Fruit fly (Drosophila melanogaster) whole organism, pupa: Measurements from ENCODE around the gene ppk10.
A peak's percentile ranks its signal among the peaks of the same experiment; 100 is the strongest.

ENCODE experiments used
- CG10348 ChIP-seq: fragments of 200-800 bp; sonication (Bioruptor generic); IDR thresholded peaks from 2 replicates; pipeline ENCODE4 v1.3.6; 2022; ENCODE audit warnings: missing biosample characterization, missing genetic modification characterization
- CG12605 ChIP-seq: fragments of 200-800 bp; sonication (Bioruptor generic); IDR thresholded peaks from 2 replicates; pipeline ENCODE4 v1.3.6; 2022; ENCODE audit warnings: missing biosample characterization, missing genetic modification characterization
- CG13204 ChIP-seq: fragments of 200-800 bp; sonication (Bioruptor generic); optimal IDR thresholded peaks from 2 replicates; lab custom pipeline; 2018; ENCODE audit warnings: missing biosample characterization, mild to moderate bottlenecking, missing genetic modification characterization, moderate library complexity
- CG14655 ChIP-seq: fragments of 200-800 bp; sonication (Bioruptor generic); optimal IDR thresholded peaks from 3 replicates; lab custom pipeline; 2017; ENCODE audit warnings: mild to moderate bottlenecking, missing biosample characterization, missing genetic modification reagents, missing genetic modification characterization
- CG15710 ChIP-seq: fragments of 200-800 bp; sonication (Bioruptor generic); optimal IDR thresholded peaks from 2 replicates; lab custom pipeline; 2018; ENCODE audit warnings: missing biosample characterization, mild to moderate bottlenecking, missing genetic modification characterization, moderate library complexity
- CG17806 ChIP-seq: fragments of 200-800 bp; sonication (Bioruptor generic); optimal IDR thresholded peaks from 2 replicates; lab custom pipeline; 2018; ENCODE audit warnings: missing biosample characterization, mild to moderate bottlenecking, missing genetic modification characterization, moderate library complexity
- CG32121 ChIP-seq: fragments of 200-800 bp; sonication (Bioruptor generic); IDR thresholded peaks from 2 replicates; pipeline ENCODE4 v1.3.6; 2022; ENCODE audit warnings: missing biosample characterization, missing genetic modification characterization
- CG34367 ChIP-seq: fragments of 200-800 bp; sonication (Bioruptor generic); optimal IDR thresholded peaks from 2 replicates; lab custom pipeline; 2018; ENCODE audit warnings: missing biosample characterization, mild to moderate bottlenecking, missing genetic modification characterization
- CG4496 ChIP-seq: fragments of 200-800 bp; sonication (Bioruptor generic); IDR thresholded peaks from 3 replicates; pipeline ENCODE4 v1.3.6; 2022; ENCODE audit warnings: missing biosample characterization, missing genetic modification characterization
- CG8159 ChIP-seq: fragments of 200-800 bp; sonication (Bioruptor generic); optimal IDR thresholded peaks from 3 replicates; lab custom pipeline; 2018; ENCODE audit warnings: missing biosample characterization, mild to moderate bottlenecking, missing genetic modification characterization, moderate library complexity
- CG8301 ChIP-seq: fragments of 200-800 bp; sonication (Bioruptor generic); optimal IDR thresholded peaks from 2 replicates; lab custom pipeline; 2018; ENCODE audit warnings: missing biosample characterization, mild to moderate bottlenecking, missing genetic modification characterization
- CG9948 ChIP-seq: fragments of 200-800 bp; sonication (Bioruptor generic); optimal IDR thresholded peaks from 2 replicates; lab custom pipeline; 2018; ENCODE audit warnings: missing biosample characterization, mild to moderate bottlenecking, missing genetic modification characterization, moderate library complexity
- D1 ChIP-seq: fragments of 200-800 bp; sonication (Bioruptor generic); optimal IDR thresholded peaks from 2 replicates; lab custom pipeline; 2018; ENCODE audit warnings: missing biosample characterization, mild to moderate bottlenecking, missing genetic modification characterization, moderate library complexity
- EcR ChIP-seq: fragments of 200-800 bp; sonication (Bioruptor generic); optimal IDR thresholded peaks from 3 replicates; lab custom pipeline; 2019; ENCODE audit warnings: missing biosample characterization, missing genetic modification characterization, mild to moderate bottlenecking, moderate library complexity, missing genetic modification reagents
- Ets98B ChIP-seq: fragments of 200-800 bp; sonication (Bioruptor generic); IDR thresholded peaks from 2 replicates; pipeline ENCODE4 v1.3.6; 2022; ENCODE audit warnings: missing biosample characterization, missing genetic modification characterization
- Pif1A ChIP-seq: fragments of 200-800 bp; sonication (Bioruptor generic); optimal IDR thresholded peaks from 3 replicates; lab custom pipeline; 2016; ENCODE audit warnings: missing biosample characterization, missing genetic modification characterization
- Pif1B ChIP-seq: fragments of 200-800 bp; sonication (Bioruptor generic); optimal IDR thresholded peaks from 3 replicates; lab custom pipeline; 2016; ENCODE audit warnings: missing biosample characterization, missing genetic modification characterization
- Snoo ChIP-seq: fragments of 200-800 bp; sonication (Bioruptor generic); optimal IDR thresholded peaks from 3 replicates; lab custom pipeline; 2017; ENCODE audit warnings: missing biosample characterization, mild to moderate bottlenecking, missing genetic modification characterization, inconsistent platforms
- fd96Ca ChIP-seq: fragments of 200-800 bp; sonication (Bioruptor generic); IDR thresholded peaks from 3 replicates; pipeline ENCODE4 v1.3.6; 2022; ENCODE audit warnings: missing biosample characterization, missing genetic modification characterization
- gl ChIP-seq: fragments of 200-800 bp; sonication (Bioruptor generic); optimal IDR thresholded peaks from 2 replicates; lab custom pipeline; 2018; ENCODE audit warnings: missing biosample characterization, mild to moderate bottlenecking, missing genetic modification characterization
- rn ChIP-seq: fragments of 200-800 bp; sonication (Bioruptor generic); IDR thresholded peaks from 2 replicates; pipeline ENCODE4 v1.3.6; 2022; ENCODE audit warnings: missing biosample characterization, missing genetic modification characterization

The ppk10 gene

dm6 chr2L:10430802-10431476, 21.3 kb downstream of the ppk10 start, which contains the start of the genes Bug22 and TfIIB:
TSS of gene Bug22 (minus strand) at chr2L:10430918.
TSS of gene TfIIB (plus strand) at chr2L:10431338.
- TF ChIP-seq CG15710 (tag; lab: Kevin White, UChicago) = peak; percentile 51
- TF ChIP-seq Snoo (tag; lab: Kevin White, UChicago) = peak; percentile 51
- TF ChIP-seq Pif1A (GFP tag; lab: Kevin White, UChicago) = no peak
- TF ChIP-seq CG17806 (tag; lab: Kevin White, UChicago) = peak; percentile 46
- peak; percentile 65 for TF ChIP-seq CG32121 (GFP tag; lab: Robert Waterston, UW)
- 0 out of 2 replicates have a peak, but pooled peaks have one; percentile 29 for TF ChIP-seq rn (GFP tag; lab: Robert Waterston, UW)
- TF ChIP-seq CG34367 (tag; lab: Kevin White, UChicago) = no peak
- peak; percentile 46 for TF ChIP-seq CG9948 (tag; lab: Kevin White, UChicago)
- peak; percentile 61; the same call in 2 of the 3 replicates for TF ChIP-seq CG4496

dm6 chr2L:10428528-10428927, 23.7 kb downstream of the ppk10 start, which contains the start of gene CG5188:
TSS of gene CG5188 (plus strand) at chr2L:10428829.
- TF ChIP-seq CG8301 (tag; lab: Kevin White, UChicago) (peak; percentile 50), CG32121 (GFP tag; lab: Robert Waterston, UW) (peak; percentile 48), gl (no peak), Ets98B (peak; percentile 62; the same call in 1 of the 2 replicates), CG8159 (peak; percentile 48), Pif1A (GFP tag; lab: Kevin White, UChicago) (no peak), CG15710 (tag; lab: Kevin White, UChicago) (peak; percentile 34), CG12605 (GFP tag; lab: Robert Waterston, UW) (peak; percentile 58), CG14655 (GFP tag; lab: Kevin White, UChicago) (no peak), CG17806 (tag; lab: Kevin White, UChicago) (peak; percentile 38), Pif1B (no peak), CG13204 (GFP tag; lab: Kevin White, UChicago) (no peak), rn (GFP tag; lab: Robert Waterston, UW) (no peak), CG10348 (GFP tag; lab: Robert Waterston, UW) (no peak), CG34367 (tag; lab: Kevin White, UChicago) (no peak), EcR (GFP tag; lab: Kevin White, UChicago) (no peak), Snoo (tag; lab: Kevin White, UChicago) (peak; percentile 34), D1 (tag; lab: Kevin White, UChicago) (no peak), CG9948 (tag; lab: Kevin White, UChicago) (peak; percentile 9), CG4496 (peak; percentile 25; the same call in 1 of the 3 replicates), fd96Ca (GFP tag; lab: Robert Waterston, UW) (no peak)
- TF ChIP-seq, all 21 proteins: peak for 10

- no peak for TF ChIP-seq CG8301 (tag; lab: Kevin White, UChicago)
- TF ChIP-seq fd96Ca (GFP tag; lab: Robert Waterston, UW) = no peak
- no peak for TF ChIP-seq D1 (tag; lab: Kevin White, UChicago)
- no peak for TF ChIP-seq CG15710 (tag; lab: Kevin White, UChicago)
- no peak for TF ChIP-seq EcR (GFP tag; lab: Kevin White, UChicago)
- no peak for TF ChIP-seq CG32121 (GFP tag; lab: Robert Waterston, UW)
- TF ChIP-seq CG9948 (tag; lab: Kevin White, UChicago) = no peak
- TF ChIP-seq CG17806 (tag; lab: Kevin White, UChicago) = no peak
- no peak for TF ChIP-seq Snoo (tag; lab: Kevin White, UChicago)
These were observed 25.6 kb downstream of the ppk10 start, which contains the start of the genes SmB and KdelR for dm6 chr2L:10426534-10427048. TSS of gene SmB (minus strand) at chr2L:10426627. TSS of gene KdelR (plus strand) at chr2L:10426887.

dm6 chr2L:10425599-10425998, 26.6 kb downstream of the ppk10 start:
- TF ChIP-seq Pif1B (no peak), gl (no peak), CG17806 (tag; lab: Kevin White, UChicago) (no peak), CG10348 (GFP tag; lab: Robert Waterston, UW) (no peak), D1 (tag; lab: Kevin White, UChicago) (no peak), EcR (GFP tag; lab: Kevin White, UChicago) (no peak), rn (GFP tag; lab: Robert Waterston, UW) (no peak), CG8301 (tag; lab: Kevin White, UChicago) (no peak), CG13204 (GFP tag; lab: Kevin White, UChicago) (no peak), CG9948 (tag; lab: Kevin White, UChicago) (no peak), fd96Ca (GFP tag; lab: Robert Waterston, UW) (no peak), CG12605 (GFP tag; lab: Robert Waterston, UW) (no peak), CG4496 (no peak), Pif1A (GFP tag; lab: Kevin White, UChicago) (no peak), CG32121 (GFP tag; lab: Robert Waterston, UW) (no peak), CG15710 (tag; lab: Kevin White, UChicago) (no peak), Ets98B (no peak), CG8159 (no peak)
